Worm (Caenorhabditis elegans) whole organism, midembryonic: Measurements from ENCODE around the gene C04E6.12.

ENCODE experiments used
- flt-1 ChIP-seq: fragments of 200-800 bp; sonication (Bioruptor generic); IDR thresholded peaks from 2 replicates; pipeline ENCODE4 v1.3.6; 2022; ENCODE audit warnings: missing genetic modification characterization, missing compliant biosample characterization
- ztf-23 ChIP-seq: fragments of 200-800 bp; sonication (Bioruptor generic); IDR thresholded peaks from 2 replicates; pipeline ENCODE4 v1.3.6; 2022; ENCODE audit warnings: missing genetic modification reagents, missing genetic modification characterization, missing compliant biosample characterization

DNA sequence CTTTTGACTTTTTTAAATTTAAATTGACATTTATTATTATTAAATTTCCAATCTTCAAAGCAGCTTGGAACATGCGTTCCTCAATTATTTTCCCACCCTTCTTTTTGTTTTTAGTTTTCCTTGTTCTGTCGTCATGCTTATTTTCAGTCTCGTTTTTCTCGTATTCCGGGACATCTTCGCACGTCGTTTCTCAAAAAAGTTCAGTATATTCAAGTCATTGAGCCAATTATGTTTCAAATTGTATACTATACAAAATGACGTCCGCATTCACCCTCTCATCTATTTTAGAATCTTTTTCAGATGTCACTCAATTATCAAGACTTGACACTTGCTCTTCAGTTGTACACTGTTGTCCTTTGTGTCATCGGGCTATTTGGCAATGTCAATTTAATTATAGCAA is 7.6 kb upstream of the C04E6.12 start, which contains the start of gene srsx-17:
- TF ChIP-seq flt-1 (no peak), ztf-23 (GFP tag; lab: Robert Waterston, UW) (no peak)
